Fruit fly (Drosophila melanogaster) whole organism, pupa: ENCODE data around the gene Alg11.

Experiments
- CG10348 ChIP-seq: fragments of 200-800 bp; sonication (Bioruptor generic); IDR thresholded peaks from 2 replicates; pipeline ENCODE4 v1.3.6; 2022; ENCODE audit warnings: missing biosample characterization, missing genetic modification characterization
- CG12605 ChIP-seq: fragments of 200-800 bp; sonication (Bioruptor generic); IDR thresholded peaks from 2 replicates; pipeline ENCODE4 v1.3.6; 2022; ENCODE audit warnings: missing biosample characterization, missing genetic modification characterization
- CG13204 ChIP-seq: fragments of 200-800 bp; sonication (Bioruptor generic); optimal IDR thresholded peaks from 2 replicates; lab custom pipeline; 2018; ENCODE audit warnings: missing biosample characterization, mild to moderate bottlenecking, missing genetic modification characterization, moderate library complexity
- CG14655 ChIP-seq: fragments of 200-800 bp; sonication (Bioruptor generic); optimal IDR thresholded peaks from 3 replicates; lab custom pipeline; 2017; ENCODE audit warnings: mild to moderate bottlenecking, missing biosample characterization, missing genetic modification reagents, missing genetic modification characterization
- CG15710 ChIP-seq: fragments of 200-800 bp; sonication (Bioruptor generic); optimal IDR thresholded peaks from 2 replicates; lab custom pipeline; 2018; ENCODE audit warnings: missing biosample characterization, mild to moderate bottlenecking, missing genetic modification characterization, moderate library complexity
- CG17806 ChIP-seq: fragments of 200-800 bp; sonication (Bioruptor generic); optimal IDR thresholded peaks from 2 replicates; lab custom pipeline; 2018; ENCODE audit warnings: missing biosample characterization, mild to moderate bottlenecking, missing genetic modification characterization, moderate library complexity
- CG34367 ChIP-seq: fragments of 200-800 bp; sonication (Bioruptor generic); optimal IDR thresholded peaks from 2 replicates; lab custom pipeline; 2018; ENCODE audit warnings: missing biosample characterization, mild to moderate bottlenecking, missing genetic modification characterization
- CG8301 ChIP-seq: fragments of 200-800 bp; sonication (Bioruptor generic); optimal IDR thresholded peaks from 2 replicates; lab custom pipeline; 2018; ENCODE audit warnings: missing biosample characterization, mild to moderate bottlenecking, missing genetic modification characterization
- CG9948 ChIP-seq: fragments of 200-800 bp; sonication (Bioruptor generic); optimal IDR thresholded peaks from 2 replicates; lab custom pipeline; 2018; ENCODE audit warnings: missing biosample characterization, mild to moderate bottlenecking, missing genetic modification characterization, moderate library complexity
- EcR ChIP-seq: fragments of 200-800 bp; sonication (Bioruptor generic); optimal IDR thresholded peaks from 3 replicates; lab custom pipeline; 2019; ENCODE audit warnings: missing biosample characterization, missing genetic modification characterization, mild to moderate bottlenecking, moderate library complexity, missing genetic modification reagents
- Ets98B ChIP-seq: fragments of 200-800 bp; sonication (Bioruptor generic); IDR thresholded peaks from 2 replicates; pipeline ENCODE4 v1.3.6; 2022; ENCODE audit warnings: missing biosample characterization, missing genetic modification characterization
- Snoo ChIP-seq: fragments of 200-800 bp; sonication (Bioruptor generic); optimal IDR thresholded peaks from 3 replicates; lab custom pipeline; 2017; ENCODE audit warnings: missing biosample characterization, mild to moderate bottlenecking, missing genetic modification characterization, inconsistent platforms
- fd96Ca ChIP-seq: fragments of 200-800 bp; sonication (Bioruptor generic); IDR thresholded peaks from 3 replicates; pipeline ENCODE4 v1.3.6; 2022; ENCODE audit warnings: missing biosample characterization, missing genetic modification characterization

dm6 chr3L:21666880-21667279 is 41.3 kb downstream of the Alg11 start, which contains the start of gene Cpr78E:
- no peak for TF ChIP-seq CG10348 (GFP tag; lab: Robert Waterston, UW)
- no peak for TF ChIP-seq CG12605 (GFP tag; lab: Robert Waterston, UW)
- TF ChIP-seq CG17806 (tag; lab: Kevin White, UChicago): no peak
- TF ChIP-seq EcR (GFP tag; lab: Kevin White, UChicago): no peak
- TF ChIP-seq Ets98B: no peak
- no peak for TF ChIP-seq CG8301 (tag; lab: Kevin White, UChicago)
- TF ChIP-seq fd96Ca: no peak
- no peak for TF ChIP-seq Snoo (tag; lab: Kevin White, UChicago)
- no peak for TF ChIP-seq CG14655
- no peak for TF ChIP-seq CG15710 (tag; lab: Kevin White, UChicago)
- no peak for TF ChIP-seq CG13204 (GFP tag; lab: Kevin White, UChicago)
- no peak for TF ChIP-seq CG9948 (tag; lab: Kevin White, UChicago)
- TF ChIP-seq CG34367 (tag; lab: Kevin White, UChicago): no peak
